Worm (Caenorhabditis elegans) whole organism, mixed stage, embryonic: ENCODE data around the gene rpap-3.

ENCODE experiments used
- M03D4.4 ChIP-seq: sonication (generic microtip); optimal IDR thresholded peaks from 2 replicates; lab custom pipeline; 2017; ENCODE audit warnings: mild to moderate bottlenecking, missing genetic modification characterization, missing compliant biosample characterization
- blmp-1 ChIP-seq: fragments of 150-350 bp; optimal IDR thresholded peaks from 2 replicates; lab custom pipeline; 2014; ENCODE audit warnings: missing biosample characterization, missing genetic modification characterization
- flh-1 ChIP-seq: fragments of 200-800 bp; sonication (Bioruptor generic); optimal IDR thresholded peaks from 2 replicates; lab custom pipeline; 2018; ENCODE audit warnings: mild to moderate bottlenecking, missing genetic modification characterization, moderate library complexity, missing compliant biosample characterization
- lsy-2 ChIP-seq: fragments of 150-350 bp; optimal IDR thresholded peaks from 2 replicates; lab custom pipeline; 2014; ENCODE audit warnings: missing biosample characterization, missing genetic modification characterization
- nhr-12 ChIP-seq: fragments of 150-350 bp; optimal IDR thresholded peaks from 2 replicates; lab custom pipeline; 2014; ENCODE audit warnings: missing biosample characterization, missing genetic modification characterization
- nhr-28 ChIP-seq: fragments of 150-350 bp; optimal IDR thresholded peaks from 2 replicates; lab custom pipeline; 2014; ENCODE audit warnings: missing biosample characterization, missing genetic modification characterization

DNA sequence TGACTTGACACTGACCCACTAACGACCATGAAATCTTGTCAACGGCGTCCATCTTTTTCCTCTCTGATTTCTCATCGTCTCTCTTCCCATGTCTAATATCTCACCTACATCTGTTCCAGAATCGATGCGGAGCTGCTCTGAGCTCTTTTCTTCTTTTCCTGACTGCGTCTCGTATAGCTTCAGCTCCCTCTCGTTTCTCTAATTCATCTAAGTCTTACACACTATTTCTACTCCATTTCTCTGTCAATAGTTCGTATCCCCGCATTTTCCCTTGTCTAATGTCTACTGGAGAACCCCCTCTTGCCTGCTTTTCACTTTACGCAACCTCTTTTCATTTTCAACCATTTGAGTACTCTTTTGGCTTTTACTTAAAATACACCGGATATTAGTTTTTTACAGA lies 39.1 kb upstream of the rpap-3 start, which contains the start of gene ric-3:
- TF ChIP-seq M03D4.4 (tag; lab: Kevin White, UChicago) = no peak
- no peak for TF ChIP-seq nhr-28 (tag; lab: Kevin White, UChicago)
- no peak for TF ChIP-seq nhr-12
- no peak for TF ChIP-seq flh-1 (GFP tag; lab: Kevin White, UChicago)
- TF ChIP-seq blmp-1 (tag; lab: Kevin White, UChicago) = no peak
- no peak for TF ChIP-seq lsy-2
